Worm (Caenorhabditis elegans): ENCODE measurements around the gene twk-2.

DNA sequence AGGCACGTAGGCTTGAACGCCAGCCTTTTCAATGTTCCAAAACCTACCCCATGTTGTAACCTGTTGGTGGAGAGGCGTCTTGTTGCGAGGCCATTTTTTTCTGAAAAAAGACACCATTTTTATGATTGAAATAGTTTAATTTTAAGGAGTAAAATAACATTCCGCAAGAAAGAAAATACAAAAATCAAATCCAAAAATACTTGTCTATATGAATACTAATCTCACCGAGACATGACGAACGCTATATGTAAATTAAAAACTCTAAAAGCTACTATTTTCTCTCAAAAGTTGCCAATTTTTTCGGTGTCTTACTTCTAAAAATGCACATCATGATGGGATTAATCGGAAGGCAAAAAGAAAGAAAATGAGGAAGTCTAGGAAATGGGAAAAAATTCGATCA lies 29.1 kb upstream of the twk-2 start, which contains the start of gene T05C1.2:
- TF ChIP-seq klf-2 (GFP tag; conservative IDR thresholded peaks at IDR 0.05) = no peak
- TF ChIP-seq flt-1 (GFP tag; IDR thresholded peaks at IDR 0.05) = no peak
- no peak for TF ChIP-seq ztf-23 (GFP tag; IDR thresholded peaks at IDR 0.05)
- no peak for TF ChIP-seq med-1 (GFP tag; optimal IDR thresholded peaks at IDR 0.05; ENCODE audit: insufficient read depth)
- TF ChIP-seq ztf-29 (GFP tag; IDR thresholded peaks at IDR 0.05) = no peak

Data from whole organism, midembryonic.